Worm (Caenorhabditis elegans): ENCODE results near the gene R08A2.7.

DNA sequence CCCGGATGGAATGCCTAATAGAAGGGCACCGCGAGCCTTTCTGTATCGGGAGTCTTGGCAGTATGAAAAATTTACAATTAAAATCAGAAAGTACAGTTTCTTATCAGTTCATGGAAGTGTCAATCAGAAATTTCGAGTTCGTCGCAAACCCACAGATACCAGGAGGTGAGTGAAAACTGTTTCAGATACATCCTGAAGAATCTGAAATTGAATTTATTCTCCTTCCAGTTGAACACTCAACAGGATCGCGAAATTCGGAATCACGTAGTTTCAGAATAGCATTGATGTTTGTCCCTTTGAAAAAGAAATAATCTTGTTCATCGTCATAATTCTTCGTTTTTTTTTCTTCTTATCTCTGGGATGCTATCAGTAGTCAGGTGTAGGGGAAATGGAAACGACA lies 7.0 kb upstream of the R08A2.7 start, which contains the start of gene fbxa-147:
- no peak for TF ChIP-seq him-1 (tag; optimal IDR thresholded peaks at IDR 0.05)
- TF ChIP-seq dao-5 (tag; optimal IDR thresholded peaks at IDR 0.05) = no peak
